Fruit fly (Drosophila melanogaster) whole organism, embryonic: Measurements from ENCODE around the gene CG2278.

Source experiments
- CG10209 ChIP-seq: fragments of 200-800 bp; sonication (Bioruptor generic); optimal IDR thresholded peaks from 3 replicates; lab custom pipeline; 2017; ENCODE audit warnings: missing biosample characterization, mild to moderate bottlenecking, missing genetic modification characterization, missing genetic modification reagents
- CG12299 ChIP-seq: fragments of 200-800 bp; sonication (Bioruptor generic); optimal IDR thresholded peaks from 2 replicates; lab custom pipeline; 2018; ENCODE audit warnings: missing biosample characterization, mild to moderate bottlenecking, missing genetic modification characterization
- CG1233 ChIP-seq: fragments of 200-800 bp; sonication (Bioruptor generic); optimal IDR thresholded peaks from 4 replicates; lab custom pipeline; 2018; ENCODE audit warnings: missing biosample characterization, mild to moderate bottlenecking, missing genetic modification characterization
- CG12744 ChIP-seq: fragments of 200-800 bp; sonication (Bioruptor generic); optimal IDR thresholded peaks from 2 replicates; lab custom pipeline; 2016; ENCODE audit warnings: missing biosample characterization, missing genetic modification characterization
- CG14667 ChIP-seq: fragments of 200-800 bp; sonication (Bioruptor generic); IDR thresholded peaks from 2 replicates; pipeline ENCODE4 v1.3.6; 2022; ENCODE audit warnings: missing biosample characterization, missing genetic modification characterization
- CG15073 ChIP-seq: fragments of 200-800 bp; sonication (Bioruptor generic); optimal IDR thresholded peaks from 2 replicates; lab custom pipeline; 2016; ENCODE audit warnings: missing biosample characterization, missing genetic modification characterization
- CG1647 ChIP-seq: fragments of 200-800 bp; sonication (Bioruptor generic); optimal IDR thresholded peaks from 3 replicates; lab custom pipeline; 2016; ENCODE audit warnings: missing biosample characterization, missing genetic modification characterization
- CG16815 ChIP-seq: fragments of 200-800 bp; sonication (Bioruptor generic); optimal IDR thresholded peaks from 3 replicates; lab custom pipeline; 2017; ENCODE audit warnings: missing biosample characterization, mild to moderate bottlenecking, missing genetic modification characterization
- CG17385 ChIP-seq: fragments of 200-800 bp; sonication (Bioruptor generic); optimal IDR thresholded peaks from 3 replicates; lab custom pipeline; 2018; ENCODE audit warnings: missing biosample characterization, mild to moderate bottlenecking, missing genetic modification characterization
- CG1792 ChIP-seq: fragments of 200-800 bp; sonication (Bioruptor generic); optimal IDR thresholded peaks from 2 replicates; lab custom pipeline; 2016; ENCODE audit warnings: missing biosample characterization, missing genetic modification characterization
- CG18011 ChIP-seq: fragments of 200-800 bp; sonication (Bioruptor generic); optimal IDR thresholded peaks from 2 replicates; lab custom pipeline; 2017; ENCODE audit warnings: missing biosample characterization, missing genetic modification characterization, mild to moderate bottlenecking, moderate library complexity, missing genotype
- CG18476 ChIP-seq: fragments of 200-800 bp; sonication (Bioruptor generic); optimal IDR thresholded peaks from 2 replicates; lab custom pipeline; 2016; ENCODE audit warnings: missing biosample characterization, mild to moderate bottlenecking, missing genetic modification characterization
- CG34376 ChIP-seq: fragments of 200-800 bp; sonication (Bioruptor generic); optimal IDR thresholded peaks from 2 replicates; lab custom pipeline; 2018; ENCODE audit warnings: missing biosample characterization, mild to moderate bottlenecking, missing genetic modification characterization
- CG3838 ChIP-seq: fragments of 200-800 bp; sonication (Bioruptor generic); optimal IDR thresholded peaks from 3 replicates; lab custom pipeline; 2016; ENCODE audit warnings: missing biosample characterization, missing genetic modification characterization
- CG4328 ChIP-seq: fragments of 200-800 bp; sonication (Bioruptor generic); optimal IDR thresholded peaks from 3 replicates; lab custom pipeline; 2017; ENCODE audit warnings: missing biosample characterization, missing genetic modification reagents, missing genetic modification characterization
- CG4730 ChIP-seq: fragments of 200-800 bp; sonication (Bioruptor generic); IDR thresholded peaks from 2 replicates; pipeline ENCODE4 v1.3.6; 2022; ENCODE audit warnings: missing biosample characterization, missing genetic modification characterization
- CG4854 ChIP-seq: fragments of 200-800 bp; sonication (Bioruptor generic); optimal IDR thresholded peaks from 2 replicates; lab custom pipeline; 2016; ENCODE audit warnings: missing biosample characterization, missing genetic modification characterization, inconsistent platforms
- CG9817 ChIP-seq: fragments of 200-800 bp; sonication (Bioruptor generic); optimal IDR thresholded peaks from 2 replicates; lab custom pipeline; 2018; ENCODE audit warnings: missing biosample characterization, mild to moderate bottlenecking, missing genetic modification characterization, moderate library complexity
- Camta ChIP-seq: fragments of 200-800 bp; sonication (Bioruptor generic); optimal IDR thresholded peaks from 2 replicates; lab custom pipeline; 2016; ENCODE audit warnings: missing biosample characterization, missing genetic modification characterization
- Chrac-16 ChIP-seq: fragments of 200-800 bp; sonication (Bioruptor generic); optimal IDR thresholded peaks from 3 replicates; lab custom pipeline; 2016; ENCODE audit warnings: missing biosample characterization, missing genetic modification characterization
- CoRest ChIP-seq: fragments of 200-800 bp; sonication (Bioruptor generic); optimal IDR thresholded peaks from 3 replicates; lab custom pipeline; 2018; ENCODE audit warnings: missing biosample characterization, mild to moderate bottlenecking, missing genetic modification characterization, moderate library complexity
- Deaf1 ChIP-seq: fragments of 200-800 bp; optimal IDR thresholded peaks from 3 replicates; lab custom pipeline; 2019; ENCODE audit warnings: missing biosample characterization, mild to moderate bottlenecking, missing genetic modification characterization, moderate library complexity
- Gug ChIP-seq: fragments of 200-800 bp; sonication (Bioruptor generic); IDR thresholded peaks from 4 replicates; pipeline ENCODE4 v1.3.6; 2022; ENCODE audit warnings: missing biosample characterization, missing genetic modification characterization
- MBD-R2 ChIP-seq: fragments of 200-800 bp; sonication (Bioruptor generic); IDR thresholded peaks from 2 replicates; pipeline ENCODE4 v1.3.6; 2022; ENCODE audit warnings: missing biosample characterization, missing genetic modification characterization
- MESR4 ChIP-seq: fragments of 200-800 bp; sonication (Bioruptor generic); optimal IDR thresholded peaks from 2 replicates; lab custom pipeline; 2018; ENCODE audit warnings: missing biosample characterization, mild to moderate bottlenecking, missing genetic modification characterization, moderate library complexity
- NFAT ChIP-seq: fragments of 200-800 bp; sonication (Bioruptor generic); IDR thresholded peaks from 2 replicates; pipeline ENCODE4 v1.3.6; 2022; ENCODE audit warnings: missing biosample characterization, missing genetic modification characterization
- Oli ChIP-seq: fragments of 200-800 bp; sonication (Bioruptor generic); optimal IDR thresholded peaks from 2 replicates; lab custom pipeline; 2018; ENCODE audit warnings: missing biosample characterization, mild to moderate bottlenecking, missing genetic modification characterization, moderate library complexity
- Rfx ChIP-seq: fragments of 200-800 bp; sonication (Bioruptor generic); IDR thresholded peaks from 2 replicates; pipeline ENCODE4 v1.3.6; 2022; ENCODE audit warnings: missing biosample characterization, missing genetic modification characterization
- Ssrp ChIP-seq: fragments of 200-800 bp; sonication (Bioruptor generic); optimal IDR thresholded peaks from 2 replicates; lab custom pipeline; 2018; ENCODE audit warnings: missing biosample characterization, mild to moderate bottlenecking, missing genetic modification characterization, moderate library complexity
- Xbp1 ChIP-seq: fragments of 200-800 bp; sonication (Bioruptor generic); optimal IDR thresholded peaks from 3 replicates; lab custom pipeline; 2016; ENCODE audit warnings: missing biosample characterization, mild to moderate bottlenecking, missing genetic modification characterization
- ab ChIP-seq: fragments of 200-800 bp; sonication (Bioruptor generic); optimal IDR thresholded peaks from 2 replicates; lab custom pipeline; 2016; ENCODE audit warnings: missing biosample characterization, missing genetic modification characterization
- abd-A ChIP-seq: fragments of 200-800 bp; sonication (Bioruptor generic); optimal IDR thresholded peaks from 3 replicates; lab custom pipeline; 2019; ENCODE audit warnings: missing biosample characterization, mild to moderate bottlenecking, missing genetic modification characterization, moderate library complexity
- crol ChIP-seq: fragments of 200-800 bp; sonication (Bioruptor generic); IDR thresholded peaks from 2 replicates; pipeline ENCODE4 v1.3.6; 2022; ENCODE audit warnings: missing biosample characterization, missing genetic modification characterization
- ems ChIP-seq: fragments of 200-800 bp; sonication (Bioruptor generic); optimal IDR thresholded peaks from 3 replicates; lab custom pipeline; 2016; ENCODE audit warnings: missing biosample characterization, missing genetic modification characterization
- ftz-f1 ChIP-seq: fragments of 200-800 bp; sonication (Bioruptor generic); optimal IDR thresholded peaks from 2 replicates; lab custom pipeline; 2016; ENCODE audit warnings: missing biosample characterization, missing genetic modification characterization
- ham ChIP-seq: fragments of 200-800 bp; sonication (Bioruptor generic); IDR thresholded peaks from 2 replicates; pipeline ENCODE4 v1.3.6; 2022; ENCODE audit warnings: missing biosample characterization, missing genetic modification characterization
- insv ChIP-seq, 2 experiments: fragments of 200-800 bp; sonication (Bioruptor generic); optimal IDR thresholded peaks; 3 replicates each; lab custom pipeline; 2016 to 2018; ENCODE audit warnings: missing biosample characterization in 2 of 2, missing genetic modification characterization in 2 of 2
- ken ChIP-seq: fragments of 200-800 bp; sonication (Bioruptor generic); IDR thresholded peaks from 3 replicates; pipeline ENCODE4 v1.3.6; 2022; ENCODE audit warnings: missing biosample characterization, missing genetic modification characterization
- org-1 ChIP-seq: fragments of 200-800 bp; sonication (Bioruptor generic); optimal IDR thresholded peaks from 2 replicates; lab custom pipeline; 2017; ENCODE audit warnings: missing biosample characterization, missing genetic modification characterization
- peb ChIP-seq: fragments of 200-800 bp; sonication (Bioruptor generic); IDR thresholded peaks from 2 replicates; pipeline ENCODE4 v1.3.6; 2022; ENCODE audit warnings: missing biosample characterization, missing genetic modification characterization
- phol ChIP-seq: fragments of 200-800 bp; sonication (Bioruptor generic); optimal IDR thresholded peaks from 3 replicates; lab custom pipeline; 2018; ENCODE audit warnings: missing biosample characterization, mild to moderate bottlenecking, missing genetic modification characterization, moderate library complexity
- psq ChIP-seq: fragments of 200-800 bp; sonication (Bioruptor generic); optimal IDR thresholded peaks from 2 replicates; lab custom pipeline; 2017; ENCODE audit warnings: missing biosample characterization, missing genetic modification characterization
- pzg ChIP-seq: fragments of 200-800 bp; sonication (Bioruptor generic); optimal IDR thresholded peaks from 3 replicates; lab custom pipeline; 2018; ENCODE audit warnings: missing biosample characterization, mild to moderate bottlenecking, missing genetic modification characterization, moderate library complexity
- row ChIP-seq: fragments of 200-800 bp; sonication (Bioruptor generic); IDR thresholded peaks from 3 replicates; pipeline ENCODE4 v1.3.6; 2022; ENCODE audit warnings: missing biosample characterization, missing genetic modification characterization
- sc ChIP-seq, 3 experiments: fragments of >200 bp in 2 of 3; fragments of 200-800 bp in 1 of 3; sonication (Bioruptor generic) in 1 of 3; optimal IDR thresholded peaks; 2 replicates in 2 of 3; 3 replicates in 1 of 3; lab custom pipeline; 2017; ENCODE audit warnings: mild to moderate bottlenecking in 1 of 3, missing biosample characterization in 1 of 3, missing genetic modification characterization in 1 of 3, missing genetic modification reagents in 1 of 3
- seq ChIP-seq: fragments of 200-800 bp; sonication (Bioruptor generic); IDR thresholded peaks from 2 replicates; pipeline ENCODE4 v1.3.6; 2022; ENCODE audit warnings: missing biosample characterization, missing genetic modification characterization
- slou ChIP-seq: fragments of 200-800 bp; sonication (Bioruptor generic); optimal IDR thresholded peaks from 3 replicates; lab custom pipeline; 2016; ENCODE audit warnings: missing biosample characterization, missing genetic modification characterization
- so ChIP-seq: fragments of 200-800 bp; sonication (Bioruptor generic); IDR thresholded peaks from 3 replicates; pipeline ENCODE4 v1.3.6; 2022; ENCODE audit warnings: missing biosample characterization, missing genetic modification characterization
- usp ChIP-seq: fragments of >200 bp; optimal IDR thresholded peaks from 2 replicates; lab custom pipeline; 2017; ENCODE audit warnings: missing biosample characterization, missing genetic modification characterization
- wdn ChIP-seq: fragments of 200-800 bp; sonication (Bioruptor generic); IDR thresholded peaks from 2 replicates; pipeline ENCODE4 v1.3.6; 2022; ENCODE audit warnings: missing biosample characterization, missing genetic modification characterization

CG2278 gene

dm6 chrX:8141353-8142066 is 28.6 kb downstream of the CG2278 start (continued):
- TF ChIP-seq usp (GFP tag; lab: Kevin White, UChicago) (no peak), sc (optimal IDR thresholded peaks at IDR 0.05; lab: Kevin White, UChicago) (no peak), sc (GFP tag; optimal IDR thresholded peaks at IDR 0.05; lab: Kevin White, UChicago) (no peak), CG18011 (GFP tag; lab: Kevin White, UChicago) (no peak), insv (GFP tag; optimal IDR thresholded peaks at IDR 0.05; lab: Kevin White, UChicago) (no peak), CG16815 (GFP tag; lab: Kevin White, UChicago) (no peak), CG1233 (GFP tag; lab: Kevin White, UChicago) (no peak), seq (GFP tag; lab: Robert Waterston, UW) (peak; percentile 39; the same call in 1 of the 2 replicates), CG18476 (no peak), CG15073 (GFP tag; lab: Kevin White, UChicago) (no peak), CG12299 (tag; lab: Kevin White, UChicago) (peak; percentile 30), CG1792 (GFP tag; lab: Kevin White, UChicago) (no peak), Chrac-16 (no peak), NFAT (GFP tag; lab: Robert Waterston, UW) (peak; percentile 35; the same call in 1 of the 2 replicates), ken (GFP tag; lab: Robert Waterston, UW) (no peak), org-1 (GFP tag; lab: Kevin White, UChicago) (peak; percentile 39), wdn (no peak), ftz-f1 (GFP tag; lab: Kevin White, UChicago) (no peak), ab (GFP tag; lab: Kevin White, UChicago) (no peak), MBD-R2 (GFP tag; lab: Robert Waterston, UW) (no peak), peb (no peak), CoRest (tag; lab: Kevin White, UChicago) (no peak), phol (tag; lab: Kevin White, UChicago) (no peak), CG17385 (GFP tag; lab: Kevin White, UChicago) (no peak), CG4854 (GFP tag; lab: Kevin White, UChicago) (no peak), Oli (tag; lab: Kevin White, UChicago) (peak; percentile 12), Camta (no peak), CG4328 (GFP tag; lab: Kevin White, UChicago) (peak; percentile 3), MESR4 (GFP tag; lab: Kevin White, UChicago) (peak; percentile 69), Rfx (GFP tag; lab: Robert Waterston, UW) (peak; percentile 45; the same call in 1 of the 2 replicates), ems (GFP tag; lab: Kevin White, UChicago) (peak; percentile 15), Xbp1 (GFP tag; lab: Kevin White, UChicago) (peak; percentile 16), ham (no peak), Ssrp (tag; lab: Kevin White, UChicago) (no peak), CG12744 (GFP tag; lab: Kevin White, UChicago) (no peak), psq (GFP tag; lab: Kevin White, UChicago) (no peak), CG10209 (GFP tag; lab: Kevin White, UChicago) (peak; percentile 22), Gug (GFP tag; lab: Robert Waterston, UW) (no peak), crol (GFP tag; lab: Robert Waterston, UW) (peak; percentile 99), CG9817 (no peak), pzg (GFP tag; lab: Kevin White, UChicago) (no peak), CG14667 (GFP tag; lab: Robert Waterston, UW) (no peak), row (GFP tag; lab: Robert Waterston, UW) (0 out of 3 replicates have a peak, but pooled peaks have one; percentile 24), CG4730 (GFP tag; lab: Robert Waterston, UW) (no peak; the same call in 1 of the 2 replicates), slou (GFP tag; lab: Kevin White, UChicago) (no peak), CG34376 (GFP tag; lab: Kevin White, UChicago) (peak; percentile 36), CG3838 (GFP tag; lab: Kevin White, UChicago) (no peak), abd-A (tag; lab: Kevin White, UChicago) (peak; percentile 82), CG1647 (GFP tag; lab: Kevin White, UChicago) (no peak), Deaf1 (peak; percentile 90), so (no peak)
